Worm (Caenorhabditis elegans) whole organism, mixed stage, embryonic: ENCODE data around the gene W02A2.5.
A peak's percentile ranks its signal among the peaks of the same experiment; 100 is the strongest.

Experiments used
- M03D4.4 ChIP-seq: sonication (generic microtip); optimal IDR thresholded peaks from 2 replicates; lab custom pipeline; 2017; ENCODE audit warnings: mild to moderate bottlenecking, missing genetic modification characterization, missing compliant biosample characterization
- bed-3 ChIP-seq: fragments of 200-800 bp; sonication (Bioruptor generic); optimal IDR thresholded peaks from 3 replicates; lab custom pipeline; 2018; ENCODE audit warnings: mild to moderate bottlenecking, missing genetic modification characterization, moderate library complexity, missing compliant biosample characterization
- blmp-1 ChIP-seq: fragments of 150-350 bp; optimal IDR thresholded peaks from 2 replicates; lab custom pipeline; 2014; ENCODE audit warnings: missing biosample characterization, missing genetic modification characterization
- ceh-39 ChIP-seq: fragments of 150-350 bp; optimal IDR thresholded peaks from 2 replicates; lab custom pipeline; 2014; ENCODE audit warnings: missing biosample characterization, missing genetic modification characterization
- ceh-43 ChIP-seq: fragments of 200-800 bp; sonication (Bioruptor generic); optimal IDR thresholded peaks from 2 replicates; lab custom pipeline; 2018; ENCODE audit warnings: mild to moderate bottlenecking, missing genetic modification characterization, moderate library complexity, missing compliant biosample characterization
- ceh-83 ChIP-seq: fragments of 200-800 bp; sonication (Bioruptor generic); optimal IDR thresholded peaks from 2 replicates; lab custom pipeline; 2018; ENCODE audit warnings: mild to moderate bottlenecking, missing genetic modification characterization, missing compliant biosample characterization
- ces-1 ChIP-seq: fragments of 150-350 bp; optimal IDR thresholded peaks from 2 replicates; lab custom pipeline; 2014; ENCODE audit warnings: missing biosample characterization, missing genetic modification reagents, missing genetic modification characterization
- cnd-1 ChIP-seq: fragments of 200-800 bp; sonication (Bioruptor generic); optimal IDR thresholded peaks from 2 replicates; lab custom pipeline; 2018; ENCODE audit warnings: mild to moderate bottlenecking, missing genetic modification characterization, missing compliant biosample characterization
- drap-1 ChIP-seq: fragments of 200-800 bp; sonication (Bioruptor generic); optimal IDR thresholded peaks from 3 replicates; lab custom pipeline; 2018; ENCODE audit warnings: mild to moderate bottlenecking, missing genetic modification characterization, missing compliant biosample characterization
- elt-1 ChIP-seq: sonication (generic microtip); optimal IDR thresholded peaks from 2 replicates; lab custom pipeline; 2017; ENCODE audit warnings: missing genetic modification characterization, mild to moderate bottlenecking, missing compliant biosample characterization, antibody characterized with exemption, moderate library complexity, borderline replicate concordance; ENCODE audit not compliant: insufficient read depth
- elt-3 ChIP-seq: fragments of 150-350 bp; optimal IDR thresholded peaks from 2 replicates; lab custom pipeline; 2014; ENCODE audit warnings: missing biosample characterization, missing genetic modification characterization
- flh-1 ChIP-seq: fragments of 200-800 bp; sonication (Bioruptor generic); optimal IDR thresholded peaks from 2 replicates; lab custom pipeline; 2018; ENCODE audit warnings: mild to moderate bottlenecking, missing genetic modification characterization, moderate library complexity, missing compliant biosample characterization
- hlh-1 ChIP-seq: fragments of 150-350 bp; optimal IDR thresholded peaks from 2 replicates; lab custom pipeline; 2014; ENCODE audit warnings: missing biosample characterization, missing genetic modification reagents, missing genetic modification characterization
- lin-13 ChIP-seq: fragments of 150-350 bp; optimal IDR thresholded peaks from 2 replicates; lab custom pipeline; 2014; ENCODE audit warnings: missing biosample characterization, missing genetic modification characterization
- lin-32 ChIP-seq: fragments of 200-800 bp; sonication (Bioruptor generic); optimal IDR thresholded peaks from 2 replicates; lab custom pipeline; 2018; ENCODE audit warnings: mild to moderate bottlenecking, missing genetic modification characterization, missing compliant biosample characterization
- lsy-2 ChIP-seq: fragments of 150-350 bp; optimal IDR thresholded peaks from 2 replicates; lab custom pipeline; 2014; ENCODE audit warnings: missing biosample characterization, missing genetic modification characterization
- mab-5 ChIP-seq: fragments of 150-350 bp; optimal IDR thresholded peaks from 2 replicates; lab custom pipeline; 2014; ENCODE audit warnings: missing biosample characterization, missing genetic modification characterization
- mls-2 ChIP-seq: sonication (generic microtip); optimal IDR thresholded peaks from 2 replicates; lab custom pipeline; 2016; ENCODE audit warnings: mild to moderate bottlenecking, missing genetic modification characterization, moderate library complexity, missing compliant biosample characterization
- nhr-12 ChIP-seq: fragments of 150-350 bp; optimal IDR thresholded peaks from 2 replicates; lab custom pipeline; 2014; ENCODE audit warnings: missing biosample characterization, missing genetic modification characterization
- nhr-2 ChIP-seq: fragments of 150-350 bp; optimal IDR thresholded peaks from 2 replicates; lab custom pipeline; 2014; ENCODE audit warnings: missing biosample characterization, missing genetic modification characterization
- nhr-237 ChIP-seq: fragments of 150-350 bp; optimal IDR thresholded peaks from 2 replicates; lab custom pipeline; 2014; ENCODE audit warnings: missing biosample characterization, missing genetic modification characterization
- nhr-28 ChIP-seq: fragments of 150-350 bp; optimal IDR thresholded peaks from 2 replicates; lab custom pipeline; 2014; ENCODE audit warnings: missing biosample characterization, missing genetic modification characterization
- pha-4 ChIP-seq: fragments of 150-350 bp; optimal IDR thresholded peaks from 2 replicates; lab custom pipeline; 2018; ENCODE audit warnings: missing biosample characterization, missing genetic modification reagents, missing genetic modification characterization
- sptf-1 ChIP-seq: sonication (generic microtip); optimal IDR thresholded peaks from 2 replicates; lab custom pipeline; 2017; ENCODE audit warnings: mild to moderate bottlenecking, missing genetic modification characterization, moderate library complexity, missing compliant biosample characterization
- tbx-8 ChIP-seq: fragments of 200-800 bp; sonication (Bioruptor generic); optimal IDR thresholded peaks from 2 replicates; lab custom pipeline; 2018; ENCODE audit warnings: mild to moderate bottlenecking, missing genetic modification characterization, moderate library complexity, missing compliant biosample characterization
- unc-120 ChIP-seq: sonication (generic microtip); optimal IDR thresholded peaks from 2 replicates; lab custom pipeline; 2017; ENCODE audit warnings: missing genetic modification characterization, missing compliant biosample characterization; ENCODE audit not compliant: poor library complexity, severe bottlenecking
- unc-39 ChIP-seq: fragments of 150-350 bp; optimal IDR thresholded peaks from 2 replicates; lab custom pipeline; 2014; ENCODE audit warnings: missing biosample characterization, missing genetic modification characterization
- unc-62 ChIP-seq: fragments of 150-350 bp; optimal IDR thresholded peaks from 2 replicates; lab custom pipeline; 2014; ENCODE audit warnings: missing biosample characterization, missing genetic modification reagents, missing genetic modification characterization
- ztf-11 ChIP-seq: fragments of 150-350 bp; optimal IDR thresholded peaks from 2 replicates; lab custom pipeline; 2014; ENCODE audit warnings: missing biosample characterization, missing genetic modification characterization

W02A2.5 gene

ce11 chrIV:13356005-13356404, 13.3 kb downstream of the W02A2.5 start:
- TF ChIP-seq ztf-11 (no peak), lin-13 (tag; lab: Kevin White, UChicago) (no peak), unc-39 (tag; lab: Kevin White, UChicago) (no peak), bed-3 (GFP tag; lab: Kevin White, UChicago) (no peak), ces-1 (GFP tag; lab: Kevin White, UChicago) (no peak), drap-1 (no peak), ceh-83 (GFP tag; lab: Kevin White, UChicago) (no peak), nhr-2 (tag; lab: Kevin White, UChicago) (no peak), mab-5 (tag; lab: Kevin White, UChicago) (no peak), sptf-1 (tag; lab: Kevin White, UChicago) (no peak), flh-1 (GFP tag; lab: Kevin White, UChicago) (no peak)
- TF ChIP-seq, all 35 proteins: peak for 0

- TF ChIP-seq unc-62 (GFP tag; lab: Kevin White, UChicago) = no peak
These were observed 15.8 kb downstream of the W02A2.5 start, which contains the start of gene W02A2.8 for ce11 chrIV:13358488-13358887. Gene W02A2.8, minus strand, starts transcription at chrIV:13358588.

ce11 chrIV:13360144-13360543, 17.5 kb downstream of the W02A2.5 start, which contains the start of gene Y62E10A.3:
Gene Y62E10A.3, minus strand, starts transcription at chrIV:13360244.
- TF ChIP-seq lsy-2 (no peak), unc-62 (GFP tag; lab: Kevin White, UChicago) (no peak), nhr-237 (tag; lab: Kevin White, UChicago) (no peak), drap-1 (no peak), mls-2 (tag; lab: Kevin White, UChicago) (no peak), bed-3 (GFP tag; lab: Kevin White, UChicago) (no peak), elt-3 (tag; lab: Kevin White, UChicago) (no peak), cnd-1 (no peak), tbx-8 (GFP tag; lab: Kevin White, UChicago) (no peak)

ce11 chrIV:13364869-13365268, 22.2 kb downstream of the W02A2.5 start, which contains the start of gene srsx-25:
Gene srsx-25, plus strand, starts transcription at chrIV:13365169.
- TF ChIP-seq elt-3 (tag; lab: Kevin White, UChicago) (no peak), nhr-2 (tag; lab: Kevin White, UChicago) (no peak), nhr-12 (tag; lab: Kevin White, UChicago) (no peak)

- no peak for TF ChIP-seq lsy-2
- TF ChIP-seq M03D4.4 = no peak
- TF ChIP-seq mls-2 (tag; lab: Kevin White, UChicago) = no peak
- no peak for TF ChIP-seq ceh-83 (GFP tag; lab: Kevin White, UChicago)
- no peak for TF ChIP-seq ztf-11
- TF ChIP-seq nhr-28 (tag; lab: Kevin White, UChicago) = no peak
- no peak for TF ChIP-seq sptf-1 (tag; lab: Kevin White, UChicago)
- TF ChIP-seq drap-1 = no peak
- TF ChIP-seq ceh-43 (GFP tag; lab: Kevin White, UChicago) = no peak
These were observed 26.6 kb downstream of the W02A2.5 start, which contains the start of gene agt-1 for ce11 chrIV:13369120-13369842. Gene agt-1, minus strand, starts transcription at chrIV:13369412.

ce11 chrIV:13370235-13370739, 27.6 kb downstream of the W02A2.5 start, which contains the start of the genes rla-2, popl-7 and Y62E10A.24:
Gene rla-2, minus strand, starts transcription at chrIV:13370285.
Gene popl-7, plus strand, starts transcription at chrIV:13370689.
Gene Y62E10A.24, plus strand, starts transcription at chrIV:13370710.
- TF ChIP-seq elt-1 (no peak), lsy-2 (peak; percentile 87)

ce11 chrIV:13371699-13372098, 29.0 kb downstream of the W02A2.5 start, which contains the start of gene Y62E10A.6:
Gene Y62E10A.6, plus strand, starts transcription at chrIV:13371999.
- no peak for TF ChIP-seq lin-32 (GFP tag; lab: Kevin White, UChicago)
- TF ChIP-seq ceh-43 (GFP tag; lab: Kevin White, UChicago) = no peak
- no peak for TF ChIP-seq nhr-28 (tag; lab: Kevin White, UChicago)
- no peak for TF ChIP-seq ceh-39
- no peak for TF ChIP-seq unc-120 (tag; lab: Kevin White, UChicago)
- TF ChIP-seq sptf-1 (tag; lab: Kevin White, UChicago) = no peak
- TF ChIP-seq nhr-12 (tag; lab: Kevin White, UChicago) = no peak
- no peak for TF ChIP-seq unc-62 (GFP tag; lab: Kevin White, UChicago)
- no peak for TF ChIP-seq ceh-83 (GFP tag; lab: Kevin White, UChicago)
- no peak for TF ChIP-seq hlh-1 (tag; lab: Kevin White, UChicago)
- no peak for TF ChIP-seq cnd-1
- no peak for TF ChIP-seq mab-5 (tag; lab: Kevin White, UChicago)
- no peak for TF ChIP-seq bed-3 (GFP tag; lab: Kevin White, UChicago)
- no peak for TF ChIP-seq blmp-1
- TF ChIP-seq ces-1 (GFP tag; lab: Kevin White, UChicago) = no peak
- TF ChIP-seq pha-4 (tag; lab: Kevin White, UChicago) = no peak
